Fruit fly (Drosophila melanogaster): ENCODE results near the gene Rac1.
A peak's percentile ranks its signal among the peaks of the same experiment; 100 is the strongest.

DNA sequence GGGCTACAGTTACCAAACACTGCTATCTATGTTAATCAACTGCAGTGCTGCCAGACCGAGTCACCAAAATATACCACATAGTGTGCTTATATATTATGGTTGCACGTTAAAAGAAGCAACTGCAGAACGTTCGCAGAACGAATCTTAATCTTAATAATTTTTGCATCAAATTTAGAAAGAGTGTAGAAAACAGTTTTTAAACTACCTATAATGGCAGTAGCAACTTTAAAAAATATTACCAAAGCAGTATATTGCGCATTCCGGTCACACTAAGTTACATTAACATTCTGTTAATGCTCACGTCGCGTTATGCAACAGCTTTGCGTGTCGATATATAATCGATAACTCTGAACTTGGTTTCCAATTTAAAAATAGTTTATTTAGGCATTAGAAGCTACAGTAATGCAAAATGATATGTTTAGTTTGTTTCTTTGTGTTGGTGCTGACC, 39.7 kb upstream of the Rac1 start, which contains the start of gene indra:
- TF ChIP-seq gl (tag; optimal IDR thresholded peaks at IDR 0.05) (no peak), CG12605 (GFP tag; IDR thresholded peaks at IDR 0.05) (0 out of 2 replicates have a peak, but pooled peaks have one; percentile 14), EcR (GFP tag; optimal IDR thresholded peaks at IDR 0.05) (no peak), Ets98B (GFP tag; IDR thresholded peaks at IDR 0.05) (peak; percentile 38; the same call in 1 of the 2 replicates), CG15710 (tag; optimal IDR thresholded peaks at IDR 0.05) (peak; percentile 54), D1 (tag; optimal IDR thresholded peaks at IDR 0.05) (no peak), CG8301 (tag; optimal IDR thresholded peaks at IDR 0.05) (no peak), CG8159 (tag; optimal IDR thresholded peaks at IDR 0.05) (no peak), fd96Ca (GFP tag; IDR thresholded peaks at IDR 0.05) (no peak), rn (GFP tag; IDR thresholded peaks at IDR 0.05) (peak; percentile 32; the same call in 1 of the 2 replicates), CG14655 (GFP tag; optimal IDR thresholded peaks at IDR 0.05) (no peak), Snoo (tag; optimal IDR thresholded peaks at IDR 0.05) (no peak), CG4496 (GFP tag; IDR thresholded peaks at IDR 0.05) (peak; percentile 41; the same call in 1 of the 3 replicates)
